Fruit fly (Drosophila melanogaster) whole organism, wandering third instar larva: ENCODE measurements around the gene CG14221.

Source experiments
- Abd-B ChIP-seq: fragments of >200 bp; optimal IDR thresholded peaks from 2 replicates; lab custom pipeline; 2017; ENCODE audit warnings: missing biosample characterization, missing genetic modification characterization
- CG32264 ChIP-seq: fragments of 200-800 bp; sonication (Bioruptor generic); optimal IDR thresholded peaks from 2 replicates; lab custom pipeline; 2016; ENCODE audit warnings: missing biosample characterization, missing genetic modification characterization
- CG9705 ChIP-seq: fragments of 200-800 bp; sonication (Bioruptor generic); optimal IDR thresholded peaks from 2 replicates; lab custom pipeline; 2018; ENCODE audit warnings: missing biosample characterization, mild to moderate bottlenecking, missing genetic modification characterization
- CrebA ChIP-seq: fragments of 200-800 bp; sonication (Bioruptor generic); optimal IDR thresholded peaks from 2 replicates; lab custom pipeline; 2016; ENCODE audit warnings: missing biosample characterization, mild to moderate bottlenecking, missing genetic modification characterization, borderline replicate concordance
- Dfd ChIP-seq: fragments of >200 bp; optimal IDR thresholded peaks from 2 replicates; lab custom pipeline; 2017; ENCODE audit warnings: missing biosample characterization, missing genetic modification characterization
- Dif ChIP-seq: fragments of 200-275, 200-300 bp; sonication (Bioruptor generic); optimal IDR thresholded peaks from 2 replicates; lab custom pipeline; 2018; ENCODE audit warnings: missing biosample characterization, missing genetic modification characterization; ENCODE audit not compliant: partially characterized antibody
- GATAd ChIP-seq: sonication (Bioruptor generic); optimal IDR thresholded peaks from 2 replicates; lab custom pipeline; 2016; ENCODE audit warnings: missing biosample characterization, missing genetic modification characterization
- HLH106 ChIP-seq: fragments of 200-800 bp; optimal IDR thresholded peaks from 3 replicates; lab custom pipeline; 2019; ENCODE audit warnings: missing biosample characterization, mild to moderate bottlenecking, missing genetic modification characterization, moderate library complexity
- Hr78 ChIP-seq: fragments of >200 bp; optimal IDR thresholded peaks from 2 replicates; lab custom pipeline; 2017; ENCODE audit warnings: missing biosample characterization, missing genetic modification characterization
- Hr83 ChIP-seq: fragments of 200-300 bp; sonication (Bioruptor generic); optimal IDR thresholded peaks from 2 replicates; lab custom pipeline; 2016; ENCODE audit warnings: missing biosample characterization, mild to moderate bottlenecking, missing genetic modification characterization, moderate library complexity; ENCODE audit not compliant: poor library complexity, severe bottlenecking
- Jra ChIP-seq: sonication (Bioruptor generic); optimal IDR thresholded peaks from 2 replicates; lab custom pipeline; 2016; ENCODE audit warnings: missing biosample characterization, missing genetic modification characterization
- Mio ChIP-seq: sonication (Bioruptor generic); optimal IDR thresholded peaks from 2 replicates; lab custom pipeline; 2016; ENCODE audit warnings: missing biosample characterization, missing genetic modification characterization
- Myc ChIP-seq: fragments of >200 bp; optimal IDR thresholded peaks from 2 replicates; lab custom pipeline; 2017
- N ChIP-seq: fragments of >200 bp; optimal IDR thresholded peaks from 2 replicates; lab custom pipeline; 2018; ENCODE audit warnings: missing biosample characterization, missing external identifiers, missing genetic modification characterization
- OdsH ChIP-seq: fragments of 200-800 bp; sonication (Bioruptor generic); optimal IDR thresholded peaks from 2 replicates; lab custom pipeline; 2016; ENCODE audit warnings: missing biosample characterization, mild to moderate bottlenecking, missing genetic modification characterization
- Rel ChIP-seq, 2 experiments: fragments of 200-800 bp; sonication (Bioruptor generic) in 1 of 2; optimal IDR thresholded peaks; 2 replicates in 1 of 2; 3 replicates in 1 of 2; lab custom pipeline; 2016 to 2019; ENCODE audit warnings: mild to moderate bottlenecking in 2 of 2, missing biosample characterization in 2 of 2, missing genetic modification characterization in 2 of 2, moderate library complexity in 1 of 2
- Sp1 ChIP-seq: fragments of 200-800 bp; sonication (Bioruptor generic); optimal IDR thresholded peaks from 3 replicates; lab custom pipeline; 2019; ENCODE audit warnings: missing biosample characterization, mild to moderate bottlenecking, missing genetic modification characterization, moderate library complexity
- Vsx2 ChIP-seq: fragments of 200-300, 225-300 bp; sonication (Bioruptor generic); optimal IDR thresholded peaks from 2 replicates; lab custom pipeline; 2018; ENCODE audit warnings: missing biosample characterization, missing genetic modification characterization; ENCODE audit not compliant: partially characterized antibody
- br ChIP-seq: fragments of 200-800 bp; sonication (Bioruptor generic); optimal IDR thresholded peaks from 2 replicates; lab custom pipeline; 2016; ENCODE audit warnings: missing biosample characterization, missing genetic modification characterization
- brk ChIP-seq: fragments of 200-800 bp; sonication (Bioruptor generic); optimal IDR thresholded peaks from 2 replicates; lab custom pipeline; 2016; ENCODE audit warnings: missing biosample characterization, mild to moderate bottlenecking, missing genetic modification characterization
- dl ChIP-seq, 2 experiments: fragments of 175-275, 200-275 bp in 1 of 2; fragments of 200-275 bp in 1 of 2; sonication (Bioruptor generic); optimal IDR thresholded peaks; lab custom pipeline; 2018; ENCODE audit warnings: mild to moderate bottlenecking in 2 of 2, missing biosample characterization in 2 of 2, missing genetic modification characterization in 2 of 2, moderate library complexity in 2 of 2; ENCODE audit not compliant: partially characterized antibody in 2 of 2, insufficient read depth in 1 of 2
- dsf ChIP-seq: sonication (Bioruptor generic); optimal IDR thresholded peaks from 2 replicates; lab custom pipeline; 2016; ENCODE audit warnings: missing biosample characterization, missing genetic modification characterization, borderline replicate concordance
- ey ChIP-seq: fragments of 200-800 bp; sonication (Bioruptor generic); optimal IDR thresholded peaks from 2 replicates; lab custom pipeline; 2016; ENCODE audit warnings: missing biosample characterization, missing genetic modification characterization
- foxo ChIP-seq, 2 experiments: fragments of 200-800 bp; sonication (Bioruptor generic); optimal IDR thresholded peaks; 2 replicates in 1 of 2; 3 replicates in 1 of 2; lab custom pipeline; 2016 to 2017; ENCODE audit warnings: missing biosample characterization in 2 of 2, missing genetic modification characterization in 2 of 2
- fru ChIP-seq: fragments of 200-800 bp; sonication (Bioruptor generic); optimal IDR thresholded peaks from 3 replicates; lab custom pipeline; 2016; ENCODE audit warnings: missing biosample characterization, mild to moderate bottlenecking, missing genetic modification characterization
- h ChIP-seq: fragments of 200-800 bp; sonication (Bioruptor generic); optimal IDR thresholded peaks from 3 replicates; lab custom pipeline; 2016; ENCODE audit warnings: missing biosample characterization, mild to moderate bottlenecking, missing genetic modification characterization
- jim ChIP-seq: fragments of 175-275, 200-325 bp; sonication (Bioruptor generic); optimal IDR thresholded peaks from 2 replicates; lab custom pipeline; 2016; ENCODE audit warnings: missing biosample characterization, mild to moderate bottlenecking, missing genetic modification characterization
- lola ChIP-seq: fragments of >200 bp; optimal IDR thresholded peaks from 2 replicates; lab custom pipeline; 2017; ENCODE audit warnings: missing biosample characterization, missing genetic modification characterization
- pan ChIP-seq: fragments of >200 bp; optimal IDR thresholded peaks from 2 replicates; lab custom pipeline; 2017
- rgr ChIP-seq: fragments of 200-800 bp; sonication (Bioruptor generic); optimal IDR thresholded peaks from 3 replicates; lab custom pipeline; 2016; ENCODE audit warnings: missing biosample characterization, mild to moderate bottlenecking, missing genetic modification characterization
- sage ChIP-seq: fragments of 200-800 bp; sonication (Bioruptor generic); optimal IDR thresholded peaks from 2 replicates; lab custom pipeline; 2016; ENCODE audit warnings: missing biosample characterization, mild to moderate bottlenecking, missing genetic modification characterization
- sv ChIP-seq: fragments of 200-800 bp; sonication (Bioruptor generic); optimal IDR thresholded peaks from 3 replicates; lab custom pipeline; 2016; ENCODE audit warnings: missing biosample characterization, missing genetic modification characterization
- tai ChIP-seq: sonication (Bioruptor generic); optimal IDR thresholded peaks from 2 replicates; lab custom pipeline; 2016; ENCODE audit warnings: missing biosample characterization, missing genetic modification characterization
- usp ChIP-seq: fragments of >200 bp; optimal IDR thresholded peaks from 2 replicates; lab custom pipeline; 2017; ENCODE audit warnings: missing biosample characterization, missing genetic modification characterization
- woc ChIP-seq: sonication (Bioruptor generic); optimal IDR thresholded peaks from 2 replicates; lab custom pipeline; 2016; ENCODE audit warnings: missing biosample characterization, mild to moderate bottlenecking, missing genetic modification characterization

CG14221 gene

DNA sequence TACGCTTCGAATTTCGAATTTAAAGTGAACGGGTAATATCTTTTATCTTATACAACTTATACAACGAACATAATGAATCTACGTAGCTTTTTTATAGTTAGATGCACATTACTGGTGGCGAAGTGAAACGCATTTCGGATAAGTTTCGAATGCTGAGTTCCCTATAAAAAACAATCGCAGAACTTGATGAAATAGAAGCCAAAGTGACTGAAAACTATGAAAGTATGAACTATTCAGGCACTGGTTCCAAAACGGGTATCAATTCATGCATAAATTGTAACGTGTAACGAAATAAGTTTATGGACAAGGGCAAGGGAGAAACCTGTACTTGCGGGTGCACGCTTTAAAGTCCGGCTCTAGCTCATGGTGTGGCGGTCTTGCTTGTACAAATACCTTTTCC lies 25.2 kb downstream of the CG14221 start:
- TF ChIP-seq Dfd (GFP tag; lab: Kevin White, UChicago) (no peak), CG9705 (GFP tag; lab: Kevin White, UChicago) (no peak), GATAd (no peak), Rel (GFP tag; optimal IDR thresholded peaks at IDR 0.05; lab: Kevin White, UChicago) (no peak), Rel (tag; optimal IDR thresholded peaks at IDR 0.05; lab: Kevin White, UChicago) (no peak), Hr83 (no peak), Jra (no peak), usp (GFP tag; lab: Kevin White, UChicago) (no peak), Abd-B (GFP tag; lab: Kevin White, UChicago) (no peak), lola (GFP tag; lab: Kevin White, UChicago) (no peak), dl (GFP tag; optimal IDR thresholded peaks at IDR 0.05; lab: Kevin White, UChicago; ENCODE audit: insufficient read depth in 1 of 2, partially characterized antibody in 2 of 2) (no peak), dsf (GFP tag; lab: Kevin White, UChicago) (no peak)

dm6 chrX:19592309-19592708 lies 28.7 kb downstream of the CG14221 start, which contains the start of gene CG14205:
Gene CG14205, plus strand, starts transcription at chrX:19592609.
- no peak for TF ChIP-seq N
- TF ChIP-seq pan (lab: Kevin White, UChicago), result no peak
- no peak for TF ChIP-seq Jra
- no peak for TF ChIP-seq jim (GFP tag; lab: Kevin White, UChicago)

DNA sequence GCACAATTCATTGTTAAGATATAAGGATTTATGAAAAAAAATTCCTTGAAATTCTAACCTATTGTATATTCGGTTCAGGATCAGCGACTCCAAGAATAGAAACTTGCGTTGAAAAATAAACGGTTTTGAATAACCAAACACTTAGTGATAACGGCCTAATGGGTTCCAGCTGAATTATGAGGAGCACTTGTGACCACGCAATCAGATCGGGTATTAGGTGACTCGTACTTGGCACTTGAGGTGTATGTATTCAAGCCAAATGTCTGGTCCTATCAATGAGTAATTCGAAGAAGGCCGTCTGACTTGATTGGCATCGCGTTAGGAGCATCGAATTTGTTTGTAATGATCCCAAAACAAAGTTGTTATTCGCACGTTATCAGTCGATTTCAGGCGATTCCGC lies 30.5 kb downstream of the CG14221 start:
- TF ChIP-seq h (GFP tag; lab: Kevin White, UChicago), result no peak
- TF ChIP-seq Dfd (GFP tag; lab: Kevin White, UChicago), result no peak
- no peak for TF ChIP-seq HLH106 (tag; lab: Kevin White, UChicago)
- no peak for TF ChIP-seq jim (GFP tag; lab: Kevin White, UChicago)
- no peak for TF ChIP-seq brk (GFP tag; lab: Kevin White, UChicago)
- no peak for TF ChIP-seq usp (GFP tag; lab: Kevin White, UChicago)
- TF ChIP-seq Mio (GFP tag; lab: Kevin White, UChicago), result no peak
- no peak for TF ChIP-seq tai (GFP tag; lab: Kevin White, UChicago)
- TF ChIP-seq sage (GFP tag; lab: Kevin White, UChicago), result no peak
- no peak for TF ChIP-seq foxo (GFP tag; optimal IDR thresholded peaks at IDR 0.05; lab: Kevin White, UChicago)
- no peak for TF ChIP-seq br (GFP tag; lab: Kevin White, UChicago)
- TF ChIP-seq Abd-B (GFP tag; lab: Kevin White, UChicago), result no peak
- no peak for TF ChIP-seq Vsx2 (GFP tag; lab: Kevin White, UChicago)
- TF ChIP-seq dsf (GFP tag; lab: Kevin White, UChicago), result no peak
- no peak for TF ChIP-seq GATAd
- TF ChIP-seq N, result no peak
- no peak for TF ChIP-seq ey (GFP tag; lab: Kevin White, UChicago)
- no peak for TF ChIP-seq Sp1 (GFP tag; lab: Kevin White, UChicago)
- no peak for TF ChIP-seq rgr (GFP tag; lab: Kevin White, UChicago)
- TF ChIP-seq, all 38 proteins: peak for 0

- no peak for TF ChIP-seq N
Observed at dm6 chrX:19590070-19590469, 31.0 kb downstream of the CG14221 start, which contains the start of gene CG14219. Gene CG14219, minus strand, starts transcription at chrX:19590170.

dm6 chrX:19585142-19585541 lies 35.9 kb downstream of the CG14221 start:
- TF ChIP-seq GATAd (no peak), fru (GFP tag; lab: Kevin White, UChicago) (no peak), foxo (GFP tag; optimal IDR thresholded peaks at IDR 0.05; lab: Kevin White, UChicago) (no peak), Mio (GFP tag; lab: Kevin White, UChicago) (no peak), Hr78 (GFP tag; lab: Kevin White, UChicago) (no peak), Myc (lab: Kevin White, UChicago) (no peak), CG32264 (no peak), Abd-B (GFP tag; lab: Kevin White, UChicago) (no peak), dsf (GFP tag; lab: Kevin White, UChicago) (no peak)

dm6 chrX:19583317-19583716 lies 37.7 kb downstream of the CG14221 start, which contains the start of gene CG14204:
Gene CG14204, plus strand, starts transcription at chrX:19583617.
- no peak for TF ChIP-seq usp (GFP tag; lab: Kevin White, UChicago)
- no peak for TF ChIP-seq fru (GFP tag; lab: Kevin White, UChicago)
- no peak for TF ChIP-seq brk (GFP tag; lab: Kevin White, UChicago)
- TF ChIP-seq Hr78 (GFP tag; lab: Kevin White, UChicago), result no peak
- no peak for TF ChIP-seq woc
- TF ChIP-seq Dif, result no peak
- TF ChIP-seq CG32264, result no peak
- TF ChIP-seq HLH106 (tag; lab: Kevin White, UChicago), result no peak
- no peak for TF ChIP-seq sage (GFP tag; lab: Kevin White, UChicago)
- TF ChIP-seq Abd-B (GFP tag; lab: Kevin White, UChicago), result no peak
- TF ChIP-seq Jra, result no peak
- TF ChIP-seq CrebA (GFP tag; lab: Kevin White, UChicago), result no peak
- TF ChIP-seq foxo (GFP tag; optimal IDR thresholded peaks at IDR 0.05; lab: Kevin White, UChicago), result no peak
- TF ChIP-seq sv (GFP tag; lab: Kevin White, UChicago), result no peak
- no peak for TF ChIP-seq Myc (lab: Kevin White, UChicago)
- no peak for TF ChIP-seq jim (GFP tag; lab: Kevin White, UChicago)
- TF ChIP-seq pan (lab: Kevin White, UChicago), result no peak
- TF ChIP-seq OdsH (GFP tag; lab: Kevin White, UChicago), result no peak
- no peak for TF ChIP-seq dl (GFP tag; optimal IDR thresholded peaks at IDR 0.05; lab: Kevin White, UChicago; ENCODE audit: insufficient read depth in 1 of 2, partially characterized antibody in 2 of 2)
- TF ChIP-seq tai (GFP tag; lab: Kevin White, UChicago), result no peak
- TF ChIP-seq, all 38 proteins: peak for 0
